Worm (Caenorhabditis elegans) whole organism, early embryonic: ENCODE results near the gene srw-89.

ENCODE experiments used
- B0310.2 ChIP-seq: sonication (generic microtip); optimal IDR thresholded peaks from 2 replicates; lab custom pipeline; 2016; ENCODE audit warnings: mild to moderate bottlenecking, missing genetic modification characterization, missing compliant biosample characterization
- F13C5.2 ChIP-seq: sonication (generic microtip); optimal IDR thresholded peaks from 2 replicates; lab custom pipeline; 2017; ENCODE audit warnings: mild to moderate bottlenecking, missing genetic modification characterization, inconsistent platforms, missing compliant biosample characterization
- aly-1 ChIP-seq: sonication (generic microtip); optimal IDR thresholded peaks from 2 replicates; lab custom pipeline; 2016; ENCODE audit warnings: missing genetic modification characterization, missing compliant biosample characterization
- ama-1 ChIP-seq: fragments of 150-350 bp; optimal IDR thresholded peaks from 2 replicates; lab custom pipeline; 2014
- ceh-13 ChIP-seq: fragments of 200-800 bp; sonication (Bioruptor generic); optimal IDR thresholded peaks from 2 replicates; lab custom pipeline; 2018; ENCODE audit warnings: mild to moderate bottlenecking, missing genetic modification characterization, missing compliant biosample characterization
- ceh-36 ChIP-seq: sonication (generic microtip); optimal IDR thresholded peaks from 2 replicates; lab custom pipeline; 2016; ENCODE audit warnings: missing genetic modification characterization, inconsistent platforms, missing compliant biosample characterization
- ets-7 ChIP-seq: sonication (generic microtip); optimal IDR thresholded peaks from 2 replicates; lab custom pipeline; 2016; ENCODE audit warnings: missing genotype, missing genetic modification characterization, missing compliant biosample characterization
- flt-1 ChIP-seq: fragments of 200-800 bp; sonication (Bioruptor generic); IDR thresholded peaks from 2 replicates; pipeline ENCODE4 v1.3.6; 2022; ENCODE audit warnings: missing genetic modification characterization, missing compliant biosample characterization
- hmbx-1 ChIP-seq: sonication (generic microtip); optimal IDR thresholded peaks from 2 replicates; lab custom pipeline; 2016; ENCODE audit warnings: mild to moderate bottlenecking, missing genetic modification characterization, missing compliant biosample characterization
- hmg-4 ChIP-seq: fragments of 200-800 bp; sonication (Bioruptor generic); optimal IDR thresholded peaks from 2 replicates; lab custom pipeline; 2018; ENCODE audit warnings: mild to moderate bottlenecking, missing genetic modification characterization, missing compliant biosample characterization
- hnd-1 ChIP-seq: sonication (generic microtip); optimal IDR thresholded peaks from 2 replicates; lab custom pipeline; 2016; ENCODE audit warnings: missing genetic modification characterization, missing compliant biosample characterization
- pes-1 ChIP-seq: fragments of 200-800 bp; sonication (Bioruptor generic); IDR thresholded peaks from 2 replicates; pipeline ENCODE4 v1.3.6; 2022; ENCODE audit warnings: missing genetic modification reagents, missing genetic modification characterization, missing compliant biosample characterization
- scrt-1 ChIP-seq: fragments of 200-800 bp; sonication (Bioruptor generic); IDR thresholded peaks from 2 replicates; pipeline ENCODE4 v1.3.6; 2022; ENCODE audit warnings: missing genetic modification characterization, missing compliant biosample characterization
- sea-1 ChIP-seq: fragments of 200-800 bp; sonication (Bioruptor generic); conservative IDR thresholded peaks from 2 replicates; pipeline ENCODE4 v1.3.6; 2022; ENCODE audit warnings: missing genetic modification characterization, missing compliant biosample characterization
- tbx-11 ChIP-seq: fragments of 200-800 bp; sonication (Bioruptor generic); IDR thresholded peaks from 2 replicates; pipeline ENCODE4 v1.3.6; 2022; ENCODE audit warnings: missing genetic modification characterization, missing compliant biosample characterization
- tbx-37 ChIP-seq: fragments of 200-800 bp; sonication (Bioruptor generic); conservative IDR thresholded peaks from 2 replicates; pipeline ENCODE4 v1.3.6; 2022; ENCODE audit warnings: missing genetic modification reagents, missing genetic modification characterization, missing compliant biosample characterization
- tra-4 ChIP-seq: sonication (generic microtip); optimal IDR thresholded peaks from 2 replicates; lab custom pipeline; 2017; ENCODE audit warnings: missing genetic modification characterization, missing compliant biosample characterization

Gene srw-89

ce11 chrV:4016780-4017179 is at the start of gene srw-89:
srw-89 (plus strand) TSS chrV:4017080.
- TF ChIP-seq ceh-13 (GFP tag; lab: Kevin White, UChicago) (no peak), sea-1 (GFP tag; lab: Robert Waterston, UW) (no peak), hnd-1 (no peak), tbx-37 (no peak)

- no peak for TF ChIP-seq tbx-37
- TF ChIP-seq hnd-1: no peak
- no peak for TF ChIP-seq F13C5.2 (tag; lab: Kevin White, UChicago)
- no peak for TF ChIP-seq flt-1 (GFP tag; lab: Robert Waterston, UW)
- TF ChIP-seq aly-1: no peak
- TF ChIP-seq hmg-4 (GFP tag; lab: Kevin White, UChicago): no peak
- no peak for TF ChIP-seq ets-7 (tag; lab: Kevin White, UChicago)
- no peak for TF ChIP-seq ceh-13 (GFP tag; lab: Kevin White, UChicago)
- no peak for TF ChIP-seq hmbx-1 (tag; lab: Kevin White, UChicago)
- TF ChIP-seq tbx-11 (GFP tag; lab: Robert Waterston, UW): no peak
- TF ChIP-seq sea-1 (GFP tag; lab: Robert Waterston, UW): no peak
- TF ChIP-seq B0310.2 (tag; lab: Kevin White, UChicago): no peak
- TF ChIP-seq pes-1 (GFP tag; lab: Robert Waterston, UW): no peak
- no peak for TF ChIP-seq scrt-1 (GFP tag; lab: Robert Waterston, UW)
- TF ChIP-seq tra-4: no peak
- TF ChIP-seq ceh-36: no peak
Observed at ce11 chrV:3967762-3968161, 49.1 kb upstream of the srw-89 start, which contains the start of gene cyp-34A8. cyp-34A8 (minus strand) TSS chrV:3967823.

- TF ChIP-seq sea-1 (GFP tag; lab: Robert Waterston, UW): no peak
- TF ChIP-seq B0310.2 (tag; lab: Kevin White, UChicago): no peak
- no peak for TF ChIP-seq pes-1 (GFP tag; lab: Robert Waterston, UW)
- no peak for TF ChIP-seq scrt-1 (GFP tag; lab: Robert Waterston, UW)
Observed at ce11 chrV:3968929-3969328, 48.0 kb upstream of the srw-89 start.

- no peak for TF ChIP-seq pes-1 (GFP tag; lab: Robert Waterston, UW)
- TF ChIP-seq ama-1: no peak
- no peak for TF ChIP-seq hmg-4 (GFP tag; lab: Kevin White, UChicago)
- no peak for TF ChIP-seq hnd-1
- no peak for TF ChIP-seq scrt-1 (GFP tag; lab: Robert Waterston, UW)
- TF ChIP-seq B0310.2 (tag; lab: Kevin White, UChicago): no peak
- TF ChIP-seq tra-4: no peak
- TF ChIP-seq tbx-11 (GFP tag; lab: Robert Waterston, UW): no peak
- no peak for TF ChIP-seq tbx-37
- TF ChIP-seq hmbx-1 (tag; lab: Kevin White, UChicago): no peak
- TF ChIP-seq flt-1 (GFP tag; lab: Robert Waterston, UW): no peak
- no peak for TF ChIP-seq F13C5.2 (tag; lab: Kevin White, UChicago)
- TF ChIP-seq aly-1: no peak
- no peak for TF ChIP-seq ceh-13 (GFP tag; lab: Kevin White, UChicago)
- TF ChIP-seq ets-7 (tag; lab: Kevin White, UChicago): no peak
- TF ChIP-seq ceh-36: no peak
- TF ChIP-seq sea-1 (GFP tag; lab: Robert Waterston, UW): no peak
Observed at ce11 chrV:3969664-3970063, 47.2 kb upstream of the srw-89 start.

ce11 chrV:3970410-3970809 is 46.5 kb upstream of the srw-89 start, which contains the start of gene cyp-34A9:
cyp-34A9 (minus strand) TSS chrV:3970540.
- TF ChIP-seq sea-1 (GFP tag; lab: Robert Waterston, UW) (no peak), B0310.2 (tag; lab: Kevin White, UChicago) (no peak), hnd-1 (no peak), scrt-1 (GFP tag; lab: Robert Waterston, UW) (no peak), tra-4 (no peak), tbx-11 (GFP tag; lab: Robert Waterston, UW) (no peak), ceh-36 (no peak), ama-1 (no peak), pes-1 (GFP tag; lab: Robert Waterston, UW) (no peak), F13C5.2 (tag; lab: Kevin White, UChicago) (no peak)

ce11 chrV:3972846-3973245 is 44.0 kb upstream of the srw-89 start, which contains the start of gene cyp-34A10:
cyp-34A10 (minus strand) TSS chrV:3972991.
- TF ChIP-seq sea-1 (GFP tag; lab: Robert Waterston, UW): no peak
- no peak for TF ChIP-seq F13C5.2 (tag; lab: Kevin White, UChicago)
- TF ChIP-seq hmg-4 (GFP tag; lab: Kevin White, UChicago): no peak
- TF ChIP-seq tbx-11 (GFP tag; lab: Robert Waterston, UW): no peak
- TF ChIP-seq ceh-13 (GFP tag; lab: Kevin White, UChicago): no peak
- TF ChIP-seq ama-1: no peak
- no peak for TF ChIP-seq ets-7 (tag; lab: Kevin White, UChicago)
- TF ChIP-seq scrt-1 (GFP tag; lab: Robert Waterston, UW): no peak
- no peak for TF ChIP-seq flt-1 (GFP tag; lab: Robert Waterston, UW)
- TF ChIP-seq hnd-1: no peak
- TF ChIP-seq aly-1: no peak

ce11 chrV:3974361-3974760 is 42.5 kb upstream of the srw-89 start, which contains the start of gene str-82:
str-82 (plus strand) TSS chrV:3974661.
- TF ChIP-seq tra-4 (no peak), pes-1 (GFP tag; lab: Robert Waterston, UW) (no peak), F13C5.2 (tag; lab: Kevin White, UChicago) (no peak), tbx-37 (no peak), tbx-11 (GFP tag; lab: Robert Waterston, UW) (no peak), scrt-1 (GFP tag; lab: Robert Waterston, UW) (no peak), sea-1 (GFP tag; lab: Robert Waterston, UW) (no peak), ama-1 (no peak), flt-1 (GFP tag; lab: Robert Waterston, UW) (no peak)

ce11 chrV:3976964-3977363 is 39.9 kb upstream of the srw-89 start, which contains the start of gene str-83:
str-83 (plus strand) TSS chrV:3977264.
- TF ChIP-seq ets-7 (tag; lab: Kevin White, UChicago): no peak
- TF ChIP-seq scrt-1 (GFP tag; lab: Robert Waterston, UW): no peak
- TF ChIP-seq hmbx-1 (tag; lab: Kevin White, UChicago): no peak
- TF ChIP-seq hmg-4 (GFP tag; lab: Kevin White, UChicago): no peak
- no peak for TF ChIP-seq tbx-37
- no peak for TF ChIP-seq sea-1 (GFP tag; lab: Robert Waterston, UW)
